Worm (Caenorhabditis elegans): Measurements from ENCODE around the gene spe-27.

DNA sequence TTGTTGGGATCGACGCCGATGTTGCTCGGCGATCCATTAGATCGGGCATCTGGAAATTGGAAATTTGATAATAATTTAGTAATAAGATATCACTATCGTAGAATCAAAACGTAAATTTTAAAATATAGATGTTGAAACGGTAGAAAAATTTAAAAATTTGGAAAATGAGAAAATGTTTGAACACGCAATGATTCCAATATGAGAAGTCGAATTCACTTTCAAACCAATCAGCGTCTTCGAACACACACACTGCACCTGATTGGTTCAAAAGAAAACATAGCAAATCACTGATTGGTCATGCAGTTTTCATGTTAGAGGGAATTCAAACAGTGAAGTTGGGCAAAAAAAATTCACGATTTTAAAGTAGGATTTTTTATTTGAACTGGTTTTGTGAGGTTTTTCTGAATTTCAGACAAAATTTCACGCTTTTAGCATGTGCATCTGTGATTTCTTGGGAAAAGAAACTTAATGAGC lies 37.6 kb upstream of the spe-27 start, which contains the start of gene H04M03.12:
- TF ChIP-seq pes-1 (GFP tag; IDR thresholded peaks at IDR 0.05) (no peak), tbx-37 (GFP tag; conservative IDR thresholded peaks at IDR 0.05) (no peak), ama-1 (optimal IDR thresholded peaks at IDR 0.05) (no peak), tra-4 (tag; optimal IDR thresholded peaks at IDR 0.05) (no peak), flt-1 (GFP tag; IDR thresholded peaks at IDR 0.05) (no peak), aly-1 (tag; optimal IDR thresholded peaks at IDR 0.05) (no peak)

All from whole organism, early embryonic.